Worm (Caenorhabditis elegans) whole organism, L3 larva: ENCODE data around the gene F09E5.11.

Experiments
- fos-1 ChIP-seq: fragments of 150-350 bp; optimal IDR thresholded peaks from 2 replicates; lab custom pipeline; 2014; ENCODE audit warnings: missing biosample characterization, missing genetic modification characterization
- nhr-11 ChIP-seq: fragments of 150-350 bp; optimal IDR thresholded peaks from 2 replicates; lab custom pipeline; 2014; ENCODE audit warnings: missing biosample characterization, missing genetic modification characterization
- nhr-23 ChIP-seq: fragments of 150-350 bp; optimal IDR thresholded peaks from 2 replicates; lab custom pipeline; 2014; ENCODE audit warnings: missing biosample characterization, missing genetic modification reagents, missing genetic modification characterization
- nhr-28 ChIP-seq: fragments of 150-350 bp; optimal IDR thresholded peaks from 2 replicates; lab custom pipeline; 2014; ENCODE audit warnings: missing biosample characterization, missing genetic modification characterization
- unc-39 ChIP-seq: sonication (generic microtip); optimal IDR thresholded peaks from 4 replicates; lab custom pipeline; 2017; ENCODE audit warnings: missing biosample characterization, missing genetic modification characterization

DNA sequence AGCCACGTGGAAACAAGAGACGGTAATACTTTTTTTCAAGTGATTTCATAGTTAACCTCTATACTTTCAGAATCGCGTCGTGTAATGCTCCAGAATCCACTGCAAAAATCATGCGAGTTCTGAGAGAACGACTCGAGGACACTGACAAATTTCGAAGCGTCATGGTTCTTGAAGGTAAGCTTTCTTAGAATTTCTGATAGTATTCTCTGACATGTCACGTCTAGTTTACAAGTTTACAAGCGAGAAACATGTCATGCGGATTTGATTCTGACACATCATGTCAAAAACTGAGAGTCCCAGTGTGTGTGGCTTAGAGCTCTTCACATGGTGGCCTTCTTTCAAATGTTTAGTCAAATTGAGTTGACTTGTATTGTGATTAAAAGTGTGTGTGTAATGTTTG is 23.4 kb downstream of the F09E5.11 start:
- TF ChIP-seq nhr-28 (no peak), fos-1 (no peak), unc-39 (tag; lab: Kevin White, UChicago) (no peak), nhr-23 (tag; lab: Kevin White, UChicago) (no peak), nhr-11 (no peak)
